Worm (Caenorhabditis elegans): ENCODE data around the gene srh-61.

DNA sequence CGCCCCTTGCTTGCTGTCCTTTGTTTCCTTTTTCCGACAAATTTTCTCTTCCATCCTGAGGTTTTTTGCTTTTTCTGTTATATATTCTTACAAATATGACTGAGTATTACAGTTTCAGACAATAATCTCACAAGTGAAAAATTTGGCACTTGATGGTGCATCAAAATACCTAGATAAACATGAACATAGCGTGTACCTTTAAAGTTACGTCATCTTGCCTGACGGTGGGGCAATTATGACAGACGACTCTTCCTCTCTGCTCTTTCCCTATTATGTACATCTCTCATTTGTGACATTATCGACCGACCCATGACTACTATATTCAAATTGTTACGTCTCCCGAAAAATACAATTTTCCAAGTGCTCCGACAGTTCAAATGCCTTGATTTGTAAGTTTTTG, 33.6 kb downstream of the srh-61 start, which contains the start of gene fbxb-102:
- TF ChIP-seq R02D3.7 (tag; optimal IDR thresholded peaks at IDR 0.05) (no peak), fos-1 (tag; optimal IDR thresholded peaks at IDR 0.05) (no peak), tra-1 (GFP tag; IDR thresholded peaks at IDR 0.05) (no peak), lin-13 (GFP tag; optimal IDR thresholded peaks at IDR 0.05) (no peak), egl-27 (tag; optimal IDR thresholded peaks at IDR 0.05) (no peak), pha-4 (GFP tag; IDR thresholded peaks at IDR 0.05) (no peak), pha-4 (tag; optimal IDR thresholded peaks at IDR 0.05) (no peak), nhr-237 (tag; optimal IDR thresholded peaks at IDR 0.05) (no peak), ZK546.5 (tag; optimal IDR thresholded peaks at IDR 0.05) (no peak), snpc-4 (tag; optimal IDR thresholded peaks at IDR 0.05) (no peak), nhr-10 (tag; optimal IDR thresholded peaks at IDR 0.05) (no peak), ama-1 (optimal IDR thresholded peaks at IDR 0.05) (no peak), lir-3 (tag; optimal IDR thresholded peaks at IDR 0.05) (no peak), jun-1 (tag; optimal IDR thresholded peaks at IDR 0.05) (no peak), mdl-1 (tag; optimal IDR thresholded peaks at IDR 0.05) (no peak)

Data from whole organism, L4 larva.